Worm (Caenorhabditis elegans) whole organism, young adult: ENCODE results near the gene Y36E3A.2.

Source experiments
- D2030.7 ChIP-seq: fragments of 200-800 bp; sonication (Bioruptor generic); IDR thresholded peaks from 2 replicates; pipeline ENCODE4 v1.3.6; 2022; ENCODE audit warnings: missing genetic modification reagents, missing genetic modification characterization, missing compliant biosample characterization
- ama-1 ChIP-seq, 3 experiments: fragments of 150-350 bp in 1 of 3; sonication (generic microtip) in 2 of 3; optimal IDR thresholded peaks; 2 replicates each; lab custom pipeline; 2014 to 2018; ENCODE audit warnings: missing biosample characterization in 2 of 3, missing genetic modification characterization in 2 of 3, missing genetic modification reagents in 2 of 3
- mcd-1 ChIP-seq: fragments of 200-800 bp; sonication (Bioruptor generic); IDR thresholded peaks from 2 replicates; pipeline ENCODE4 v1.3.6; 2022; ENCODE audit warnings: missing genetic modification reagents, missing genetic modification characterization, missing compliant biosample characterization
- pbrm-1 ChIP-seq: fragments of 200-800 bp; sonication (Bioruptor generic); IDR thresholded peaks from 2 replicates; pipeline ENCODE4 v1.3.6; 2022; ENCODE audit warnings: missing genetic modification reagents, missing genetic modification characterization, missing compliant biosample characterization

DNA sequence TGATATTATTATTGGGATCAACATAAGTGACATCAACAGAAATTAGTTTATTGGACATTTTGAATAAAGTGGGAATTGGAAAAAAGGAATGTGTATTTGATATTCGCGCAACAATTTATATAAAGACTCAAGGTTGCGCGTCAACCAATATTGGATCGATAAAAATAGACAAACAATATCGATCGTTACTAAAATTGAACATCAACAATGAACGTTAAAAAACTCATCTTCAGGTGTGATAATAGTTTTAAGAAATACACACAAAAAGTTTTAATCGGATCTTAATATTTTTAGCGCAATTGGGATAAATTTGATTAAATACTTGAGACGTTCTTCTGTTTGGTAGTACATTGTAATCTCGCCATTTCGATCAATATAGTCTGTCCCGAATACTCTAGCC, 2.2 kb upstream of the Y36E3A.2 start, which contains the start of gene fbxa-104:
- TF ChIP-seq D2030.7 (GFP tag; lab: Robert Waterston, UW) (no peak), ama-1 (optimal IDR thresholded peaks at IDR 0.05; lab: Kevin White, UChicago) (no peak), ama-1 (GFP tag; optimal IDR thresholded peaks at IDR 0.05; lab: Kevin White, UChicago) (no peak), mcd-1 (GFP tag; lab: Robert Waterston, UW) (no peak), pbrm-1 (GFP tag; lab: Robert Waterston, UW) (no peak)
